Fruit fly (Drosophila melanogaster): ENCODE data around the gene CG15545.

Gene CG15545

dm6 chr3R:30859901-30860560 lies 12.1 kb downstream of the CG15545 start (continued):
- TF ChIP-seq CG14710 (tag; optimal IDR thresholded peaks at IDR 0.05): peak; percentile 4
- peak; percentile 77 for TF ChIP-seq CG15479 (GFP tag; optimal IDR thresholded peaks at IDR 0.05)
- TF ChIP-seq Tbp (GFP tag; optimal IDR thresholded peaks at IDR 0.05): no peak
- TF ChIP-seq stwl (tag; optimal IDR thresholded peaks at IDR 0.05): no peak
- no peak for TF ChIP-seq CG15601 (tag; optimal IDR thresholded peaks at IDR 0.05)
- peak; percentile 9 for TF ChIP-seq jumu (GFP tag; optimal IDR thresholded peaks at IDR 0.05)
- no peak for TF ChIP-seq ftz-f1 (GFP tag; optimal IDR thresholded peaks at IDR 0.05)
- TF ChIP-seq NC2α (GFP tag; optimal IDR thresholded peaks at IDR 0.05): no peak
- no peak for TF ChIP-seq CG5180 (GFP tag; optimal IDR thresholded peaks at IDR 0.05)
- no peak for TF ChIP-seq CG11398 (GFP tag; optimal IDR thresholded peaks at IDR 0.05)
- no peak for TF ChIP-seq maf-S (GFP tag; optimal IDR thresholded peaks at IDR 0.05)
- no peak for TF ChIP-seq CG6272 (GFP tag; IDR thresholded peaks at IDR 0.05)
- TF ChIP-seq HmgD (GFP tag; optimal IDR thresholded peaks at IDR 0.05): no peak
- TF ChIP-seq CG31388 (GFP tag; optimal IDR thresholded peaks at IDR 0.05): no peak
- TF ChIP-seq h (optimal IDR thresholded peaks at IDR 0.05): no peak
- TF ChIP-seq CG16813 (GFP tag; IDR thresholded peaks at IDR 0.05; ENCODE audit: partially characterized antibody): no peak
- no peak for TF ChIP-seq CG10654 (GFP tag; optimal IDR thresholded peaks at IDR 0.05)
- TF ChIP-seq emc (GFP tag; optimal IDR thresholded peaks at IDR 0.05): no peak
- TF ChIP-seq CG12744 (GFP tag; optimal IDR thresholded peaks at IDR 0.05): no peak
- TF ChIP-seq zfh2 (GFP tag; optimal IDR thresholded peaks at IDR 0.05): no peak
- no peak for TF ChIP-seq CG2199 (GFP tag; IDR thresholded peaks at IDR 0.05)
- TF ChIP-seq CG8765 (GFP tag; IDR thresholded peaks at IDR 0.05): no peak
- no peak for TF ChIP-seq lmd (GFP tag; IDR thresholded peaks at IDR 0.05)
- no peak for TF ChIP-seq CG4360 (GFP tag; IDR thresholded peaks at IDR 0.05)
- TF ChIP-seq Dek (tag; optimal IDR thresholded peaks at IDR 0.05): no peak
- no peak for TF ChIP-seq hkb (optimal IDR thresholded peaks at IDR 0.05)
- TF ChIP-seq hkb (GFP tag; IDR thresholded peaks at IDR 0.05): no peak
- no peak for TF ChIP-seq Jarid2 (GFP tag; optimal IDR thresholded peaks at IDR 0.05)
- TF ChIP-seq CG1832 (GFP tag; optimal IDR thresholded peaks at IDR 0.05): peak; percentile 20
- TF ChIP-seq Antp (GFP tag; optimal IDR thresholded peaks at IDR 0.05): no peak
- TF ChIP-seq row (GFP tag; IDR thresholded peaks at IDR 0.05): peak; percentile 38; the same call in 2 of the 3 replicates
- TF ChIP-seq trem (tag; optimal IDR thresholded peaks at IDR 0.05): no peak
- no peak for TF ChIP-seq pros (GFP tag; optimal IDR thresholded peaks at IDR 0.05)
- TF ChIP-seq Atf-2 (GFP tag; optimal IDR thresholded peaks at IDR 0.05): no peak
- 0 out of 2 replicates have a peak, but pooled peaks have one; percentile 3 for TF ChIP-seq onecut (GFP tag; IDR thresholded peaks at IDR 0.05)
- TF ChIP-seq sim (GFP tag; IDR thresholded peaks at IDR 0.05): no peak
- TF ChIP-seq CG11695 (GFP tag; IDR thresholded peaks at IDR 0.05): no peak
- TF ChIP-seq Dip3 (GFP tag; optimal IDR thresholded peaks at IDR 0.05): no peak
- TF ChIP-seq oc (tag; optimal IDR thresholded peaks at IDR 0.05): peak; percentile 88
- no peak for TF ChIP-seq CG17912 (GFP tag; optimal IDR thresholded peaks at IDR 0.05)
- no peak for TF ChIP-seq ham (GFP tag; IDR thresholded peaks at IDR 0.05)
- TF ChIP-seq twi (tag; optimal IDR thresholded peaks at IDR 0.05): no peak
- no peak for TF ChIP-seq CG1792 (GFP tag; optimal IDR thresholded peaks at IDR 0.05)
- TF ChIP-seq Bteb2 (GFP tag; optimal IDR thresholded peaks at IDR 0.05): no peak
- no peak for TF ChIP-seq YL-1 (GFP tag; optimal IDR thresholded peaks at IDR 0.05)
- TF ChIP-seq Nf-YB (GFP tag; optimal IDR thresholded peaks at IDR 0.05): no peak
- no peak for TF ChIP-seq CG17328 (GFP tag; IDR thresholded peaks at IDR 0.05)
- peak; percentile 77 for TF ChIP-seq Ets65A (GFP tag)
- TF ChIP-seq eve (GFP tag; optimal IDR thresholded peaks at IDR 0.05): no peak
- TF ChIP-seq ara (GFP tag; IDR thresholded peaks at IDR 0.05): no peak
- TF ChIP-seq CG11504 (tag; optimal IDR thresholded peaks at IDR 0.05): no peak
- TF ChIP-seq CG16863 (GFP tag; optimal IDR thresholded peaks at IDR 0.05): no peak
